Fruit fly (Drosophila melanogaster): Measurements from ENCODE around the gene COX8.

COX8 gene

DNA sequence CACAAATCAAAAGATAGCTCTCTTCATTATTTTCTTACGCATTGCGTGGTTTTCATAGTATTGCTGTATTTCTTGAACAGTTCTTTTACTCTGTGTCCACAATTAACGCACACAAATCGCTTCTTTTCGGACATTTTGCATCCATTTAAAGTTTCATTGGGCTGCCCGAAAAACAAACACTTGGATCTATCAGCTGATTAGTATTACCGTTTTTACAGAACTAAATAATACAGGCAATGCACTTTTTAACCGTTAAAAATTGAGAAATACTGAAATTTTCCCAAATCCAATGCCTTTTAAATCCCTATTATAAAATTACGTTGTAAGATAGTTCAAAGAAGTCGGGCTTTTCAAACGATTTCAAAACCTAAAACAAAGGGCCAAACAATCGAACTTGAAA is 10.1 kb downstream of the COX8 start, which contains the start of gene Arv1 (continued):
- TF ChIP-seq MESR4 (GFP tag; optimal IDR thresholded peaks at IDR 0.05) (peak; percentile 54), HmgZ (tag; optimal IDR thresholded peaks at IDR 0.05) (no peak), nerfin-1 (tag; optimal IDR thresholded peaks at IDR 0.05) (no peak), tio (GFP tag; optimal IDR thresholded peaks at IDR 0.05) (no peak), CG5180 (GFP tag; optimal IDR thresholded peaks at IDR 0.05) (no peak), crp (GFP tag; optimal IDR thresholded peaks at IDR 0.05) (peak; percentile 19 to 83), Dp (GFP tag; optimal IDR thresholded peaks at IDR 0.05) (peak; percentile 30), Hr78 (GFP tag; optimal IDR thresholded peaks at IDR 0.05) (no peak), MBD-R2 (GFP tag; IDR thresholded peaks at IDR 0.05) (peak; percentile 59), CG1603 (tag; optimal IDR thresholded peaks at IDR 0.05) (peak; percentile 28), dm (GFP tag; optimal IDR thresholded peaks at IDR 0.05) (no peak), Elba2 (GFP tag; optimal IDR thresholded peaks at IDR 0.05) (no peak), CG16813 (GFP tag; IDR thresholded peaks at IDR 0.05; ENCODE audit: partially characterized antibody) (no peak), CG9797 (GFP tag; optimal IDR thresholded peaks at IDR 0.05) (peak; percentile 61), Lpt (GFP tag; optimal IDR thresholded peaks at IDR 0.05) (no peak), ranshi (GFP tag; IDR thresholded peaks at IDR 0.05) (no peak), sna (GFP tag; IDR thresholded peaks at IDR 0.05; ENCODE audit: partially characterized antibody) (no peak), pzg (GFP tag; optimal IDR thresholded peaks at IDR 0.05) (peak; percentile 44), chinmo (GFP tag; IDR thresholded peaks at IDR 0.05; ENCODE audit: partially characterized antibody) (peak; percentile 72; the same call in 1 of the 4 replicates), CG4707 (GFP tag; optimal IDR thresholded peaks at IDR 0.05) (no peak), CG7372 (GFP tag; IDR thresholded peaks at IDR 0.05) (no peak), gfzf (GFP tag; optimal IDR thresholded peaks at IDR 0.05) (peak; percentile 81), ewg (GFP tag; optimal IDR thresholded peaks at IDR 0.05) (no peak), tap (tag; optimal IDR thresholded peaks at IDR 0.05) (no peak), yki (optimal IDR thresholded peaks at IDR 0.05) (no peak), Pdp1 (GFP tag; optimal IDR thresholded peaks at IDR 0.05) (peak in 1 of 2 experiments; percentile 7), CG3163 (GFP tag; optimal IDR thresholded peaks at IDR 0.05) (no peak), phol (tag; optimal IDR thresholded peaks at IDR 0.05) (peak; percentile 22), E2f2 (GFP tag; IDR thresholded peaks at IDR 0.05) (peak; percentile 29; the same call in 1 of the 2 replicates), CG30020 (tag; optimal IDR thresholded peaks at IDR 0.05) (peak; percentile 48), YL-1 (GFP tag; optimal IDR thresholded peaks at IDR 0.05) (peak; percentile 53), tna (GFP tag; IDR thresholded peaks at IDR 0.05; ENCODE audit: partially characterized antibody) (no peak), Myb (GFP tag; optimal IDR thresholded peaks at IDR 0.05) (peak; percentile 76), CG4282 (GFP tag; optimal IDR thresholded peaks at IDR 0.05) (no peak), CG17612 (GFP tag; IDR thresholded peaks at IDR 0.05) (no peak), Opbp (GFP tag; IDR thresholded peaks at IDR 0.05; ENCODE audit: partially characterized antibody) (peak; percentile 14; the same call in 1 of the 3 replicates), hth (optimal IDR thresholded peaks at IDR 0.05) (no peak), trem (tag; optimal IDR thresholded peaks at IDR 0.05) (peak; percentile 27), ken (GFP tag; IDR thresholded peaks at IDR 0.05) (no peak), cad (GFP tag; optimal IDR thresholded peaks at IDR 0.05) (no peak)

All from whole organism, embryonic.